Worm (Caenorhabditis elegans) whole organism, L3 larva: Measurements from ENCODE around the gene chpf-1.

Experiments
- aly-2 ChIP-seq: fragments of 150-350 bp; optimal IDR thresholded peaks from 2 replicates; lab custom pipeline; 2014; ENCODE audit warnings: missing biosample characterization, missing genetic modification characterization
- ceh-82 ChIP-seq: fragments of 150-350 bp; optimal IDR thresholded peaks from 2 replicates; lab custom pipeline; 2014; ENCODE audit warnings: missing biosample characterization, missing genetic modification characterization
- ceh-9 ChIP-seq: sonication (generic microtip); optimal IDR thresholded peaks from 2 replicates; lab custom pipeline; 2018; ENCODE audit warnings: missing biosample characterization, missing genetic modification characterization
- egl-27 ChIP-seq: sonication (generic microtip); optimal IDR thresholded peaks from 4 replicates; lab custom pipeline; 2017; ENCODE audit warnings: missing biosample characterization, missing genetic modification reagents, missing genetic modification characterization
- elt-2 ChIP-seq: sonication (generic microtip); optimal IDR thresholded peaks from 2 replicates; lab custom pipeline; 2016; ENCODE audit warnings: missing genetic modification reagents, mild to moderate bottlenecking, missing genetic modification characterization, missing compliant biosample characterization
- elt-3 ChIP-seq, 3 experiments: fragments of 150-350 bp in 1 of 3; sonication (generic microtip) in 2 of 3; optimal IDR thresholded peaks; 2 replicates in 2 of 3; 4 replicates in 1 of 3; lab custom pipeline; 2014 to 2017; ENCODE audit warnings: missing biosample characterization in 3 of 3, missing genetic modification characterization in 3 of 3
- fkh-10 ChIP-seq: sonication (generic microtip); optimal IDR thresholded peaks from 2 replicates; lab custom pipeline; 2017; ENCODE audit warnings: missing biosample characterization, missing genetic modification reagents, missing genetic modification characterization
- fkh-2 ChIP-seq: fragments of 150-350 bp; optimal IDR thresholded peaks from 2 replicates; lab custom pipeline; 2014; ENCODE audit warnings: missing biosample characterization, missing genetic modification reagents, missing genetic modification characterization
- nfya-1 ChIP-seq: sonication (generic microtip); optimal IDR thresholded peaks from 2 replicates; lab custom pipeline; 2017; ENCODE audit warnings: missing genetic modification characterization, mild to moderate bottlenecking, missing compliant biosample characterization, antibody characterized with exemption, moderate library complexity; ENCODE audit not compliant: insufficient read depth
- nhr-11 ChIP-seq: fragments of 150-350 bp; optimal IDR thresholded peaks from 2 replicates; lab custom pipeline; 2014; ENCODE audit warnings: missing biosample characterization, missing genetic modification characterization
- nhr-237 ChIP-seq: fragments of 150-350 bp; optimal IDR thresholded peaks from 2 replicates; lab custom pipeline; 2014; ENCODE audit warnings: missing biosample characterization, missing genetic modification characterization
- zag-1 ChIP-seq: fragments of 150-350 bp; optimal IDR thresholded peaks from 2 replicates; lab custom pipeline; 2014; ENCODE audit warnings: missing biosample characterization, missing genetic modification characterization
- ztf-11 ChIP-seq: fragments of 150-350 bp; optimal IDR thresholded peaks from 2 replicates; lab custom pipeline; 2014; ENCODE audit warnings: missing biosample characterization, missing genetic modification characterization

ce11 chrV:10221317-10221716, 18.0 kb upstream of the chpf-1 start, which contains the start of the genes fipr-5 and fipr-9:
- TF ChIP-seq ceh-82 = no peak
- no peak for TF ChIP-seq egl-27 (tag; lab: Kevin White, UChicago)
- TF ChIP-seq ztf-11 (tag; lab: Kevin White, UChicago) = no peak
- no peak for TF ChIP-seq nfya-1 (tag; lab: Kevin White, UChicago)
- no peak for TF ChIP-seq zag-1 (tag; lab: Kevin White, UChicago)
- TF ChIP-seq aly-2 (tag; lab: Kevin White, UChicago) = no peak
- no peak for TF ChIP-seq nhr-11 (tag; lab: Kevin White, UChicago)
- no peak for TF ChIP-seq fkh-10 (GFP tag; lab: Kevin White, UChicago)
- TF ChIP-seq fkh-2 (tag; lab: Kevin White, UChicago) = no peak
- TF ChIP-seq elt-2 (tag; lab: Kevin White, UChicago) = no peak
- TF ChIP-seq nhr-237 (tag; lab: Kevin White, UChicago) = no peak
- TF ChIP-seq elt-3 (tag; optimal IDR thresholded peaks at IDR 0.05; lab: Kevin White, UChicago) = no peak
- no peak for TF ChIP-seq ceh-9
